Fruit fly (Drosophila melanogaster) whole organism, prepupa: ENCODE data around the gene Cyp6v1.

Experiments used
- CG11294 ChIP-seq: fragments of 200-800 bp; sonication (Bioruptor generic); IDR thresholded peaks from 2 replicates; pipeline ENCODE4 v1.3.6; 2022; ENCODE audit warnings: missing biosample characterization, missing genetic modification characterization
- CG11902 ChIP-seq: fragments of 200-800 bp; sonication (Bioruptor generic); optimal IDR thresholded peaks from 3 replicates; lab custom pipeline; 2016; ENCODE audit warnings: missing biosample characterization, missing genetic modification characterization
- CG16779 ChIP-seq: fragments of 200-800 bp; sonication (Bioruptor generic); optimal IDR thresholded peaks from 3 replicates; lab custom pipeline; 2017; ENCODE audit warnings: missing biosample characterization, mild to moderate bottlenecking, missing genetic modification characterization
- CG3032 ChIP-seq: fragments of 200-800 bp; optimal IDR thresholded peaks from 2 replicates; lab custom pipeline; 2019; ENCODE audit warnings: missing biosample characterization, mild to moderate bottlenecking, missing genetic modification characterization, moderate library complexity
- CG32006 ChIP-seq: fragments of 200-800 bp; sonication (Bioruptor generic); optimal IDR thresholded peaks from 3 replicates; lab custom pipeline; 2017; ENCODE audit warnings: missing biosample characterization, mild to moderate bottlenecking, missing genetic modification characterization
- CG34406 ChIP-seq: fragments of 200-800 bp; sonication (Bioruptor generic); optimal IDR thresholded peaks from 3 replicates; lab custom pipeline; 2016; ENCODE audit warnings: missing biosample characterization, missing genetic modification characterization
- CG3919 ChIP-seq: fragments of 200-800 bp; sonication (Bioruptor generic); optimal IDR thresholded peaks from 3 replicates; lab custom pipeline; 2016; ENCODE audit warnings: missing biosample characterization, missing genetic modification characterization
- CG4318 ChIP-seq: fragments of 200-800 bp; sonication (Bioruptor generic); optimal IDR thresholded peaks from 3 replicates; lab custom pipeline; 2017; ENCODE audit warnings: missing biosample characterization, mild to moderate bottlenecking, missing genetic modification characterization
- CG6276 ChIP-seq: fragments of 200-800 bp; sonication (Bioruptor generic); optimal IDR thresholded peaks from 2 replicates; lab custom pipeline; 2017; ENCODE audit warnings: missing biosample characterization, mild to moderate bottlenecking, missing genetic modification characterization
- CG6792 ChIP-seq: fragments of 200-800 bp; sonication (Bioruptor generic); optimal IDR thresholded peaks from 3 replicates; lab custom pipeline; 2016; ENCODE audit warnings: missing biosample characterization, missing genetic modification characterization
- CG6808 ChIP-seq: fragments of 200-800 bp; sonication (Bioruptor generic); optimal IDR thresholded peaks from 3 replicates; lab custom pipeline; 2017; ENCODE audit warnings: missing biosample characterization, missing genetic modification characterization, mild to moderate bottlenecking, moderate library complexity, missing genetic modification reagents
- CG6854 ChIP-seq: fragments of 200-800 bp; sonication (Bioruptor generic); optimal IDR thresholded peaks from 2 replicates; lab custom pipeline; 2017; ENCODE audit warnings: missing biosample characterization, mild to moderate bottlenecking, missing genetic modification characterization
- CG7368 ChIP-seq: fragments of 200-800 bp; sonication (Bioruptor generic); optimal IDR thresholded peaks from 3 replicates; lab custom pipeline; 2016; ENCODE audit warnings: missing biosample characterization, missing genetic modification characterization
- CG8632 ChIP-seq: fragments of 200-800 bp; sonication (Bioruptor generic); optimal IDR thresholded peaks from 3 replicates; lab custom pipeline; 2016; ENCODE audit warnings: missing biosample characterization, missing genetic modification characterization
- CG9139 ChIP-seq: fragments of 200-800 bp; sonication (Bioruptor generic); optimal IDR thresholded peaks from 3 replicates; lab custom pipeline; 2017; ENCODE audit warnings: missing biosample characterization, mild to moderate bottlenecking, missing genetic modification characterization
- Eip78C ChIP-seq: fragments of 200-800 bp; sonication (Bioruptor generic); peaks from one replicate; lab custom pipeline; 2016; ENCODE audit warnings: missing biosample characterization, missing genetic modification characterization
- Eip93F ChIP-seq: fragments of 200-800 bp; sonication (Bioruptor generic); optimal IDR thresholded peaks from 2 replicates; lab custom pipeline; 2016; ENCODE audit warnings: missing biosample characterization, mild to moderate bottlenecking, missing genetic modification characterization
- Hr39 ChIP-seq: fragments of 200-800 bp; sonication (Bioruptor generic); optimal IDR thresholded peaks from 2 replicates; lab custom pipeline; 2016; ENCODE audit warnings: missing biosample characterization, missing genetic modification characterization
- Hr4 ChIP-seq: fragments of 200-800 bp; sonication (Bioruptor generic); optimal IDR thresholded peaks from 3 replicates; lab custom pipeline; 2016; ENCODE audit warnings: missing biosample characterization, missing genetic modification characterization
- OdsH ChIP-seq: fragments of 200-800 bp; sonication (Bioruptor generic); optimal IDR thresholded peaks from 3 replicates; lab custom pipeline; 2016; ENCODE audit warnings: missing biosample characterization, missing genetic modification characterization
- Smox ChIP-seq: fragments of 200-800 bp; sonication (Bioruptor generic); optimal IDR thresholded peaks from 3 replicates; lab custom pipeline; 2016; ENCODE audit warnings: missing biosample characterization, missing genetic modification characterization
- Sox102F ChIP-seq: fragments of 200-800 bp; sonication (Bioruptor generic); optimal IDR thresholded peaks from 2 replicates; lab custom pipeline; 2016; ENCODE audit warnings: missing biosample characterization, mild to moderate bottlenecking, missing genetic modification characterization
- Sox14 ChIP-seq: fragments of 200-800 bp; sonication (Bioruptor generic); optimal IDR thresholded peaks from 3 replicates; lab custom pipeline; 2016; ENCODE audit warnings: missing biosample characterization, missing genetic modification characterization
- Sox15 ChIP-seq: fragments of 200-800 bp; sonication (Bioruptor generic); optimal IDR thresholded peaks from 3 replicates; lab custom pipeline; 2016; ENCODE audit warnings: missing biosample characterization, missing genetic modification characterization
- achi ChIP-seq: fragments of 200-800 bp; sonication (Bioruptor generic); optimal IDR thresholded peaks from 3 replicates; lab custom pipeline; 2016; ENCODE audit warnings: missing biosample characterization, missing genetic modification characterization
- acj6 ChIP-seq: fragments of 200-800 bp; sonication (Bioruptor generic); optimal IDR thresholded peaks from 3 replicates; lab custom pipeline; 2016; ENCODE audit warnings: missing biosample characterization, missing genetic modification characterization
- cyc ChIP-seq: fragments of 200-800 bp; sonication (Bioruptor generic); optimal IDR thresholded peaks from 3 replicates; lab custom pipeline; 2016; ENCODE audit warnings: missing biosample characterization, missing genetic modification characterization
- dac ChIP-seq: fragments of 200-800 bp; sonication (Bioruptor generic); optimal IDR thresholded peaks from 2 replicates; lab custom pipeline; 2017; ENCODE audit warnings: missing biosample characterization, mild to moderate bottlenecking, missing genetic modification characterization
- dsx ChIP-seq: fragments of 200-800 bp; optimal IDR thresholded peaks from 3 replicates; lab custom pipeline; 2019; ENCODE audit warnings: missing biosample characterization, mild to moderate bottlenecking, missing genetic modification characterization, moderate library complexity; ENCODE audit not compliant: poor library complexity, severe bottlenecking
- eg ChIP-seq: fragments of 200-800 bp; sonication (Bioruptor generic); IDR thresholded peaks from 3 replicates; pipeline ENCODE4 v1.3.6; 2022; ENCODE audit warnings: missing biosample characterization, missing genetic modification characterization
- esn ChIP-seq: fragments of 200-800 bp; sonication (Bioruptor generic); optimal IDR thresholded peaks from 2 replicates; lab custom pipeline; 2016; ENCODE audit warnings: missing biosample characterization, mild to moderate bottlenecking, missing genetic modification characterization, moderate library complexity
- fd59A ChIP-seq: fragments of 200-800 bp; sonication (Bioruptor generic); optimal IDR thresholded peaks from 2 replicates; lab custom pipeline; 2017; ENCODE audit warnings: missing biosample characterization, mild to moderate bottlenecking, missing genetic modification characterization, missing genetic modification reagents
- fkh ChIP-seq: fragments of 200-800 bp; sonication (Bioruptor generic); optimal IDR thresholded peaks from 3 replicates; lab custom pipeline; 2017; ENCODE audit warnings: missing biosample characterization, mild to moderate bottlenecking, missing genetic modification characterization, moderate library complexity
- lz ChIP-seq: fragments of 200-800 bp; sonication (Bioruptor generic); optimal IDR thresholded peaks from 3 replicates; lab custom pipeline; 2016; ENCODE audit warnings: missing biosample characterization, missing genetic modification characterization
- salr ChIP-seq, 2 experiments: fragments of 200-800 bp; sonication (Bioruptor generic); optimal IDR thresholded peaks; 3 replicates each; lab custom pipeline; 2016 to 2018; ENCODE audit warnings: missing biosample characterization in 2 of 2, missing genetic modification characterization in 2 of 2, mild to moderate bottlenecking in 1 of 2
- ss ChIP-seq, 2 experiments: fragments of 200-800 bp; sonication (Bioruptor generic); optimal IDR thresholded peaks; 2 replicates in 1 of 2; 3 replicates in 1 of 2; lab custom pipeline; 2017 to 2018; ENCODE audit warnings: mild to moderate bottlenecking in 2 of 2, missing biosample characterization in 2 of 2, missing genetic modification characterization in 2 of 2, moderate library complexity in 1 of 2
- svp ChIP-seq: fragments of 200-800 bp; sonication (Bioruptor generic); peaks from one replicate; lab custom pipeline; 2016; ENCODE audit warnings: missing biosample characterization, missing genetic modification characterization
- vri ChIP-seq: fragments of 200-800 bp; sonication (Bioruptor generic); optimal IDR thresholded peaks from 3 replicates; lab custom pipeline; 2016; ENCODE audit warnings: missing biosample characterization, mild to moderate bottlenecking, missing genetic modification characterization

Gene Cyp6v1

dm6 chrX:20632115-20632514, 24.8 kb upstream of the Cyp6v1 start:
- no peak for TF ChIP-seq achi
- no peak for TF ChIP-seq Sox14
- no peak for TF ChIP-seq svp (GFP tag; lab: Kevin White, UChicago)
- TF ChIP-seq CG16779 (tag; lab: Kevin White, UChicago): no peak
- no peak for TF ChIP-seq eg (GFP tag; lab: Robert Waterston, UW)
- no peak for TF ChIP-seq CG8632 (GFP tag; lab: Kevin White, UChicago)
- no peak for TF ChIP-seq CG32006

- TF ChIP-seq CG6808 (no peak), lz (GFP tag; lab: Kevin White, UChicago) (no peak), Eip93F (GFP tag; lab: Kevin White, UChicago) (no peak), CG6792 (GFP tag; lab: Kevin White, UChicago) (no peak), ss (GFP tag; optimal IDR thresholded peaks at IDR 0.05; lab: Kevin White, UChicago) (no peak), CG3032 (tag; lab: Kevin White, UChicago) (no peak), Eip78C (GFP tag; lab: Kevin White, UChicago) (no peak), CG3919 (no peak), achi (no peak), eg (GFP tag; lab: Robert Waterston, UW) (no peak), dac (GFP tag; lab: Kevin White, UChicago) (no peak), cyc (GFP tag; lab: Kevin White, UChicago) (no peak), Sox14 (no peak), fkh (no peak)
These were observed 20.2 kb upstream of the Cyp6v1 start for dm6 chrX:20636724-20637123.

dm6 chrX:20638054-20638453, 18.9 kb upstream of the Cyp6v1 start:
- TF ChIP-seq CG9139: no peak
- TF ChIP-seq esn: no peak
- no peak for TF ChIP-seq Eip78C (GFP tag; lab: Kevin White, UChicago)
- no peak for TF ChIP-seq Smox (GFP tag; lab: Kevin White, UChicago)
- no peak for TF ChIP-seq CG6854 (GFP tag; lab: Kevin White, UChicago)
- TF ChIP-seq CG11294 (GFP tag; lab: Robert Waterston, UW): no peak
- TF ChIP-seq fd59A (GFP tag; lab: Kevin White, UChicago): no peak
- TF ChIP-seq cyc (GFP tag; lab: Kevin White, UChicago): no peak
- TF ChIP-seq dac (GFP tag; lab: Kevin White, UChicago): no peak
- TF ChIP-seq vri: no peak
- TF ChIP-seq CG6792 (GFP tag; lab: Kevin White, UChicago): no peak
- TF ChIP-seq dsx: no peak
- no peak for TF ChIP-seq acj6 (GFP tag; lab: Kevin White, UChicago)
- no peak for TF ChIP-seq Sox102F (GFP tag; lab: Kevin White, UChicago)
- TF ChIP-seq ss (GFP tag; optimal IDR thresholded peaks at IDR 0.05; lab: Kevin White, UChicago): no peak
- no peak for TF ChIP-seq CG7368 (GFP tag; lab: Kevin White, UChicago)

DNA sequence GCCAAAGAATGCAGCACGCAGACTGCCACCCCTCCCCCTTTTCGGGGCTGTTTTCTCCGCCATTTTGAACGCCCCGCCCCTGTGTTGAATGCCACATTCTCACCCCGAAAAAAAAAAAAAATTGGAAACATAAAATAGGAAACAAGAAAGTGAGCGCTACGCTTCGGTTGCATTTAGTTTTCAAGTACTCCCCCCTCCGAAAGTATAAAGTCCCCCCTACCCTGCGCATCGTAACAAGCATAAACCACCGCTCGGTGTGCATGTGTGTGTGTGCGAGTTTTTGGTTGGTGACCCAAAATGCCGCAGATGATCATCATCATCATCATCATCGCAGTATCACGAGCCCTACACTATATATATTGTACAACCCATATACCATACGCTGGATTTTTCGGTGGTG, 13.5 kb upstream of the Cyp6v1 start:
- TF ChIP-seq achi (no peak), CG7368 (GFP tag; lab: Kevin White, UChicago) (no peak), dsx (no peak), lz (GFP tag; lab: Kevin White, UChicago) (no peak), CG11902 (GFP tag; lab: Kevin White, UChicago) (no peak), CG4318 (GFP tag; lab: Kevin White, UChicago) (no peak)

DNA sequence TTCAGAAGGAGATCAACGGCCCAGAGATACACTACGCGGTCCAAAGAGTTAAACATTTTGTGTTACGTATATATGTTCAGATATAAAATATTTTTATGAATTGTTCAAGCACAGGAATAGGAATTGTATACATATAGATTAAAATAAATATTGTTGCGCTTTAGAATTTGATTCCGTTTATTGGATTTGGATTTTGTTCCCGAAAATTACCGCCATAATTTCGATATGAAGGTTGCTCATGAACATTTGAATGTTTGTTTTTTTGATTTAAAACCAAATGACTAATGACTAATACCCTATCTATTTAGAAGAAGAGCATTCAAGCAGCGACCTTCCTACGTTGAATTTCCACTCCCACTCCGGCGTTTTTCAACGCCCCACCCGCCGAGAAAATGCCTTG, 13.0 kb upstream of the Cyp6v1 start:
- TF ChIP-seq CG34406 (GFP tag; lab: Kevin White, UChicago) (no peak), Hr4 (GFP tag; lab: Kevin White, UChicago) (no peak), OdsH (GFP tag; lab: Kevin White, UChicago) (no peak), Smox (GFP tag; lab: Kevin White, UChicago) (no peak), CG6276 (GFP tag; lab: Kevin White, UChicago) (no peak), salr (GFP tag; optimal IDR thresholded peaks at IDR 0.05; lab: Kevin White, UChicago) (no peak), Eip78C (GFP tag; lab: Kevin White, UChicago) (no peak), Sox15 (GFP tag; lab: Kevin White, UChicago) (no peak), Hr39 (GFP tag; lab: Kevin White, UChicago) (no peak), cyc (GFP tag; lab: Kevin White, UChicago) (no peak)
